Fruit fly (Drosophila melanogaster) whole organism, embryonic: Measurements from ENCODE around the gene CG11905.

Source experiments
- Asciz ChIP-seq: fragments of 200-800 bp; sonication (Bioruptor generic); optimal IDR thresholded peaks from 2 replicates; lab custom pipeline; 2017; ENCODE audit warnings: missing biosample characterization, mild to moderate bottlenecking, missing genetic modification characterization, missing genetic modification reagents
- Atf6 ChIP-seq: fragments of 200-800 bp; sonication (Bioruptor generic); IDR thresholded peaks from 2 replicates; pipeline ENCODE4 v1.3.6; 2022; ENCODE audit warnings: missing biosample characterization, missing genetic modification characterization
- Bgb ChIP-seq: fragments of 200-800 bp; sonication (Bioruptor generic); IDR thresholded peaks from 2 replicates; pipeline ENCODE4 v1.3.6; 2022; ENCODE audit warnings: missing biosample characterization, missing genetic modification characterization; ENCODE audit not compliant: partially characterized antibody
- CG10462 ChIP-seq: fragments of 200-800 bp; sonication (Bioruptor generic); optimal IDR thresholded peaks from 2 replicates; lab custom pipeline; 2016; ENCODE audit warnings: missing biosample characterization, missing genetic modification characterization
- CG12391 ChIP-seq: fragments of 200-800 bp; sonication (Bioruptor generic); optimal IDR thresholded peaks from 3 replicates; lab custom pipeline; 2018; ENCODE audit warnings: missing biosample characterization, mild to moderate bottlenecking, missing genetic modification characterization, moderate library complexity
- CG13424 ChIP-seq: fragments of 200-800 bp; sonication (Bioruptor generic); optimal IDR thresholded peaks from 2 replicates; lab custom pipeline; 2019; ENCODE audit warnings: missing biosample characterization, mild to moderate bottlenecking, missing genetic modification characterization, moderate library complexity
- CG15269 ChIP-seq: fragments of 200-800 bp; sonication (Bioruptor generic); optimal IDR thresholded peaks from 2 replicates; lab custom pipeline; 2018; ENCODE audit warnings: missing biosample characterization, mild to moderate bottlenecking, missing genetic modification characterization, moderate library complexity
- CG1529 ChIP-seq: fragments of 200-800 bp; sonication (Bioruptor generic); optimal IDR thresholded peaks from 3 replicates; lab custom pipeline; 2018; ENCODE audit warnings: missing biosample characterization, missing genetic modification characterization
- CG1603 ChIP-seq: fragments of 200-800 bp; sonication (Bioruptor generic); optimal IDR thresholded peaks from 2 replicates; lab custom pipeline; 2019; ENCODE audit warnings: missing biosample characterization, mild to moderate bottlenecking, missing genetic modification characterization, moderate library complexity
- CG17359 ChIP-seq: fragments of 200-800 bp; sonication (Bioruptor generic); optimal IDR thresholded peaks from 3 replicates; lab custom pipeline; 2018; ENCODE audit warnings: missing biosample characterization, mild to moderate bottlenecking, missing genetic modification characterization, moderate library complexity
- CG17385 ChIP-seq: fragments of 200-800 bp; sonication (Bioruptor generic); optimal IDR thresholded peaks from 3 replicates; lab custom pipeline; 2018; ENCODE audit warnings: missing biosample characterization, mild to moderate bottlenecking, missing genetic modification characterization
- CG18262 ChIP-seq: fragments of 200-800 bp; optimal IDR thresholded peaks from 3 replicates; lab custom pipeline; 2019; ENCODE audit warnings: missing biosample characterization, mild to moderate bottlenecking, missing genetic modification characterization, moderate library complexity
- CG2120 ChIP-seq: fragments of 200-800 bp; sonication (Bioruptor generic); optimal IDR thresholded peaks from 3 replicates; lab custom pipeline; 2016; ENCODE audit warnings: missing biosample characterization, missing genetic modification characterization
- CG2202 ChIP-seq: fragments of 200-800 bp; sonication (Bioruptor generic); optimal IDR thresholded peaks from 2 replicates; lab custom pipeline; 2018; ENCODE audit warnings: missing biosample characterization, mild to moderate bottlenecking, missing genetic modification characterization
- CG2678 ChIP-seq: fragments of 200-800 bp; sonication (Bioruptor generic); optimal IDR thresholded peaks from 3 replicates; lab custom pipeline; 2019; ENCODE audit warnings: missing biosample characterization, mild to moderate bottlenecking, missing genetic modification characterization, moderate library complexity
- CG34422 ChIP-seq: fragments of 200-800 bp; sonication (Bioruptor generic); IDR thresholded peaks from 3 replicates; pipeline ENCODE4 v1.3.6; 2022; ENCODE audit warnings: missing biosample characterization, missing genetic modification characterization
- CG6791 ChIP-seq: fragments of 200-800 bp; sonication (Bioruptor generic); IDR thresholded peaks from 3 replicates; pipeline ENCODE4 v1.3.6; 2022; ENCODE audit warnings: missing biosample characterization, missing genetic modification characterization; ENCODE audit not compliant: partially characterized antibody
- CG7556 ChIP-seq: fragments of 200-800 bp; sonication (Bioruptor generic); optimal IDR thresholded peaks from 2 replicates; lab custom pipeline; 2017; ENCODE audit warnings: missing biosample characterization, mild to moderate bottlenecking, missing genetic modification characterization
- CG8765 ChIP-seq: fragments of 200-800 bp; sonication (Bioruptor generic); IDR thresholded peaks from 2 replicates; pipeline ENCODE4 v1.3.6; 2022; ENCODE audit warnings: missing biosample characterization, missing genetic modification characterization
- CG9797 ChIP-seq: fragments of 200-800 bp; sonication (Bioruptor generic); optimal IDR thresholded peaks from 3 replicates; lab custom pipeline; 2018; ENCODE audit warnings: missing biosample characterization, mild to moderate bottlenecking, missing genetic modification characterization
- Chrac-16 ChIP-seq: fragments of 200-800 bp; sonication (Bioruptor generic); optimal IDR thresholded peaks from 3 replicates; lab custom pipeline; 2016; ENCODE audit warnings: missing biosample characterization, missing genetic modification characterization
- CoRest ChIP-seq: fragments of 200-800 bp; sonication (Bioruptor generic); optimal IDR thresholded peaks from 3 replicates; lab custom pipeline; 2018; ENCODE audit warnings: missing biosample characterization, mild to moderate bottlenecking, missing genetic modification characterization, moderate library complexity
- Doc2 ChIP-seq: fragments of 200-800 bp; sonication (Bioruptor generic); IDR thresholded peaks from 2 replicates; pipeline ENCODE4 v1.3.6; 2022; ENCODE audit warnings: missing biosample characterization, missing genetic modification characterization
- Drgx ChIP-seq: fragments of 200-800 bp; sonication (Bioruptor generic); IDR thresholded peaks from 2 replicates; pipeline ENCODE4 v1.3.6; 2022; ENCODE audit warnings: missing biosample characterization, missing genetic modification characterization
- Elba2 ChIP-seq: fragments of 200-800 bp; sonication (Bioruptor generic); optimal IDR thresholded peaks from 3 replicates; lab custom pipeline; 2016; ENCODE audit warnings: missing biosample characterization, missing genetic modification characterization
- Gsc ChIP-seq: fragments of 200-800 bp; sonication (Bioruptor generic); IDR thresholded peaks from 2 replicates; pipeline ENCODE4 v1.3.6; 2022; ENCODE audit warnings: missing biosample characterization, missing genetic modification characterization
- Med ChIP-seq: fragments of 200-800 bp; sonication (Bioruptor generic); peaks from one replicate; lab custom pipeline; 2016; ENCODE audit warnings: missing biosample characterization, missing genetic modification characterization, mild to moderate bottlenecking, inconsistent platforms, moderate library complexity
- Mes4 ChIP-seq: fragments of 200-800 bp; sonication (Bioruptor generic); optimal IDR thresholded peaks from 2 replicates; lab custom pipeline; 2016; ENCODE audit warnings: missing biosample characterization, missing genetic modification characterization
- Opbp ChIP-seq: fragments of 200-800 bp; sonication (Bioruptor generic); IDR thresholded peaks from 3 replicates; pipeline ENCODE4 v1.3.6; 2022; ENCODE audit warnings: missing biosample characterization, missing genetic modification characterization; ENCODE audit not compliant: partially characterized antibody
- Sin3A ChIP-seq: fragments of >200 bp; optimal IDR thresholded peaks from 2 replicates; lab custom pipeline; 2018
- Ssrp ChIP-seq: fragments of 200-800 bp; sonication (Bioruptor generic); optimal IDR thresholded peaks from 2 replicates; lab custom pipeline; 2018; ENCODE audit warnings: missing biosample characterization, mild to moderate bottlenecking, missing genetic modification characterization, moderate library complexity
- al ChIP-seq: fragments of 200-800 bp; sonication (Bioruptor generic); IDR thresholded peaks from 2 replicates; pipeline ENCODE4 v1.3.6; 2022; ENCODE audit warnings: missing biosample characterization, missing genetic modification characterization
- btn ChIP-seq: fragments of 200-800 bp; sonication (Bioruptor generic); optimal IDR thresholded peaks from 2 replicates; lab custom pipeline; 2016; ENCODE audit warnings: missing biosample characterization, missing genetic modification characterization
- cato ChIP-seq: fragments of 200-800 bp; sonication (Bioruptor generic); optimal IDR thresholded peaks from 2 replicates; lab custom pipeline; 2016; ENCODE audit warnings: missing biosample characterization, missing genetic modification characterization, borderline replicate concordance
- ci ChIP-seq: fragments of 200-800 bp; sonication (Bioruptor generic); IDR thresholded peaks from 3 replicates; pipeline ENCODE4 v1.3.6; 2022; ENCODE audit warnings: missing biosample characterization, missing genetic modification characterization
- dmrt11E ChIP-seq: fragments of 200-800 bp; sonication (Bioruptor generic); optimal IDR thresholded peaks from 3 replicates; lab custom pipeline; 2018; ENCODE audit warnings: missing biosample characterization, mild to moderate bottlenecking, missing genetic modification characterization, moderate library complexity
- dmrt99B ChIP-seq: fragments of 200-800 bp; sonication (Bioruptor generic); optimal IDR thresholded peaks from 2 replicates; lab custom pipeline; 2018; ENCODE audit warnings: missing biosample characterization, mild to moderate bottlenecking, missing genetic modification characterization, moderate library complexity
- dpn ChIP-seq, 2 experiments: fragments of 200-800 bp; sonication (Bioruptor generic); optimal IDR thresholded peaks; 3 replicates each; lab custom pipeline; 2016; ENCODE audit warnings: missing biosample characterization in 2 of 2, missing genetic modification characterization in 2 of 2
- dysf ChIP-seq: fragments of 200-800 bp; sonication (Bioruptor generic); IDR thresholded peaks from 3 replicates; pipeline ENCODE4 v1.3.6; 2022; ENCODE audit warnings: missing biosample characterization, missing genetic modification characterization
- fd3F ChIP-seq: fragments of 200-800 bp; sonication (Bioruptor generic); optimal IDR thresholded peaks from 2 replicates; lab custom pipeline; 2018; ENCODE audit warnings: missing biosample characterization, mild to moderate bottlenecking, missing genetic modification characterization, moderate library complexity
- ftz-f1 ChIP-seq: fragments of 200-800 bp; sonication (Bioruptor generic); optimal IDR thresholded peaks from 2 replicates; lab custom pipeline; 2016; ENCODE audit warnings: missing biosample characterization, missing genetic modification characterization
- gfzf ChIP-seq: fragments of 200-800 bp; sonication (Bioruptor generic); optimal IDR thresholded peaks from 2 replicates; lab custom pipeline; 2016; ENCODE audit warnings: missing biosample characterization, mild to moderate bottlenecking, missing genetic modification characterization, moderate library complexity
- lilli ChIP-seq: fragments of 200-800 bp; sonication (Bioruptor generic); optimal IDR thresholded peaks from 3 replicates; lab custom pipeline; 2016; ENCODE audit warnings: missing biosample characterization, missing genetic modification characterization
- rib ChIP-seq: fragments of 200-800 bp; sonication (Bioruptor generic); IDR thresholded peaks from 2 replicates; pipeline ENCODE4 v1.3.6; 2022; ENCODE audit warnings: missing biosample characterization, missing genetic modification characterization
- row ChIP-seq: fragments of 200-800 bp; sonication (Bioruptor generic); IDR thresholded peaks from 3 replicates; pipeline ENCODE4 v1.3.6; 2022; ENCODE audit warnings: missing biosample characterization, missing genetic modification characterization
- sc ChIP-seq, 3 experiments: fragments of >200 bp in 2 of 3; fragments of 200-800 bp in 1 of 3; sonication (Bioruptor generic) in 1 of 3; optimal IDR thresholded peaks; 2 replicates in 2 of 3; 3 replicates in 1 of 3; lab custom pipeline; 2017; ENCODE audit warnings: mild to moderate bottlenecking in 1 of 3, missing biosample characterization in 1 of 3, missing genetic modification characterization in 1 of 3, missing genetic modification reagents in 1 of 3
- stwl ChIP-seq: fragments of 200-800 bp; sonication (Bioruptor generic); optimal IDR thresholded peaks from 3 replicates; lab custom pipeline; 2018; ENCODE audit warnings: missing biosample characterization, mild to moderate bottlenecking, missing genetic modification characterization, moderate library complexity
- toy ChIP-seq: fragments of 200-800 bp; sonication (Bioruptor generic); IDR thresholded peaks from 2 replicates; pipeline ENCODE4 v1.3.6; 2022; ENCODE audit warnings: missing biosample characterization, missing genetic modification characterization
- wor ChIP-seq: fragments of 200-800 bp; sonication (Bioruptor generic); IDR thresholded peaks from 2 replicates; pipeline ENCODE4 v1.3.6; 2022; ENCODE audit warnings: missing biosample characterization, missing genetic modification characterization
- z ChIP-seq: fragments of 200-800 bp; sonication (Bioruptor generic); IDR thresholded peaks from 3 replicates; pipeline ENCODE4 v1.3.6; 2022; ENCODE audit warnings: missing biosample characterization, missing genetic modification characterization
- zf30C ChIP-seq: fragments of 200-800 bp; sonication (Bioruptor generic); optimal IDR thresholded peaks from 3 replicates; lab custom pipeline; 2018; ENCODE audit warnings: missing biosample characterization, mild to moderate bottlenecking, missing genetic modification characterization

Gene CG11905

DNA sequence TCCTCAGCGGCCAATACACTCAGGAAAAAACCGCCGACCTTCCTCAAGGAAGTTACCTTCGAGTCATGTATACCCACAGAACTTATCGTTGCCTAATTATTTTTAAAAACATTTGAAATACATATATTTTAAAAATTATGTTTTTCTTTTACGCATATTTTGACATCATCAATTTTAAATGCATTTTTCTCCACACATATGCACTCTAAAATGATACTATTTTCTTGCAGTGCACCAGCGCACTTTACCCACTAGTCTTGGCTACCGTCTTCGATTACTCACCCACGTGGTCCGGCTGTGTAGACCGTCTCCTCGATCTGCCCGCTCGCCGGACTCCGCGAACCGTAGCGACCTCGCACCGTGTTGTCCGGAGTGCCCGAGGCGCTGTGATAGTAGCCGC, 6.0 kb upstream of the CG11905 start (continued):
- TF ChIP-seq stwl (tag; lab: Kevin White, UChicago): no peak
- peak; percentile 29 for TF ChIP-seq CG18262
- no peak for TF ChIP-seq CG17359 (tag; lab: Kevin White, UChicago)
- peak; percentile 50 for TF ChIP-seq CG2678
- no peak for TF ChIP-seq ci
- TF ChIP-seq cato (GFP tag; lab: Kevin White, UChicago): no peak
- TF ChIP-seq al: no peak
- no peak for TF ChIP-seq CG9797 (GFP tag; lab: Kevin White, UChicago)
- TF ChIP-seq CG13424 (tag; lab: Kevin White, UChicago): peak; percentile 37
- peak; percentile 41 for TF ChIP-seq CoRest (tag; lab: Kevin White, UChicago)
- TF ChIP-seq Opbp (GFP tag; lab: Robert Waterston, UW): no peak
- no peak for TF ChIP-seq fd3F (GFP tag; lab: Kevin White, UChicago)
- TF ChIP-seq CG6791 (GFP tag; lab: Robert Waterston, UW): no peak
- no peak for TF ChIP-seq Gsc (GFP tag; lab: Robert Waterston, UW)
- peak; percentile 41 for TF ChIP-seq CG1603 (tag; lab: Kevin White, UChicago)
- TF ChIP-seq gfzf (GFP tag; lab: Kevin White, UChicago): no peak
- TF ChIP-seq CG1529: no peak
- TF ChIP-seq Bgb (GFP tag; lab: Robert Waterston, UW): no peak
- no peak for TF ChIP-seq CG34422
- TF ChIP-seq dmrt11E (tag; lab: Kevin White, UChicago): peak; percentile 43
- TF ChIP-seq CG10462 (GFP tag; lab: Kevin White, UChicago): no peak
- peak; percentile 28 for TF ChIP-seq dmrt99B (tag; lab: Kevin White, UChicago)
- 0 out of 2 replicates have a peak, but pooled peaks have one; percentile 20 for TF ChIP-seq wor (GFP tag; lab: Robert Waterston, UW)
- no peak for TF ChIP-seq Drgx (GFP tag; lab: Robert Waterston, UW)
- TF ChIP-seq Chrac-16 (GFP tag; lab: Kevin White, UChicago): no peak
- TF ChIP-seq ftz-f1 (GFP tag; lab: Kevin White, UChicago): no peak
- no peak for TF ChIP-seq Mes4 (GFP tag; lab: Kevin White, UChicago)
- no peak for TF ChIP-seq lilli (GFP tag; lab: Kevin White, UChicago)
- no peak for TF ChIP-seq Asciz (GFP tag; lab: Kevin White, UChicago)
- TF ChIP-seq row (GFP tag; lab: Robert Waterston, UW): peak; percentile 60
- TF ChIP-seq Elba2: no peak
- no peak for TF ChIP-seq btn (GFP tag; lab: Kevin White, UChicago)
- TF ChIP-seq rib (GFP tag; lab: Robert Waterston, UW): no peak
- TF ChIP-seq Atf6 (GFP tag; lab: Robert Waterston, UW): 0 out of 2 replicates have a peak, but pooled peaks have one; percentile 23
- peak; percentile 6 for TF ChIP-seq CG17385 (GFP tag; lab: Kevin White, UChicago)
- no peak for TF ChIP-seq toy (GFP tag; lab: Robert Waterston, UW)
- TF ChIP-seq Doc2 (GFP tag; lab: Robert Waterston, UW): no peak
- no peak for TF ChIP-seq sc (optimal IDR thresholded peaks at IDR 0.05; lab: Kevin White, UChicago)
- no peak for TF ChIP-seq sc (GFP tag; optimal IDR thresholded peaks at IDR 0.05; lab: Kevin White, UChicago)
- TF ChIP-seq CG15269 (tag; lab: Kevin White, UChicago): peak; percentile 30
- TF ChIP-seq dpn (GFP tag; optimal IDR thresholded peaks at IDR 0.05; lab: Kevin White, UChicago): peak in 1 of 2 experiments; percentile 11
- TF ChIP-seq CG2202: no peak
- TF ChIP-seq CG12391 (tag; lab: Kevin White, UChicago): peak; percentile 21
- TF ChIP-seq CG8765: no peak
- TF ChIP-seq z (GFP tag; lab: Robert Waterston, UW): no peak
- no peak for TF ChIP-seq Sin3A (lab: Kevin White, UChicago)
- TF ChIP-seq dysf (GFP tag; lab: Robert Waterston, UW): 0 out of 3 replicates have a peak, but pooled peaks have one; percentile 34
- TF ChIP-seq Ssrp: peak; percentile 23
- no peak for TF ChIP-seq zf30C (GFP tag; lab: Kevin White, UChicago)
- peak; percentile 79 for TF ChIP-seq Med
- peak; percentile 28 for TF ChIP-seq CG7556 (GFP tag; lab: Kevin White, UChicago)
- peak; percentile 13 for TF ChIP-seq CG2120 (GFP tag; lab: Kevin White, UChicago)
